Fruit fly (Drosophila melanogaster) whole organism: ENCODE data around the gene CG1738.

Experiments used
- CG8478 ChIP-seq: fragments of >200 bp; optimal IDR thresholded peaks from 2 replicates; lab custom pipeline; 2018; ENCODE audit warnings: inconsistent platforms
- Dll ChIP-seq: fragments of >200 bp; optimal IDR thresholded peaks from 2 replicates; lab custom pipeline; 2017
- EcR ChIP-seq, 2 experiments: fragments of >200 bp; optimal IDR thresholded peaks; 2 replicates each; lab custom pipeline; 2017; ENCODE audit warnings: missing biosample characterization in 2 of 2, missing genetic modification characterization in 2 of 2, missing genetic modification reagents in 2 of 2
- pan ChIP-seq: fragments of >200 bp; optimal IDR thresholded peaks from 2 replicates; lab custom pipeline; 2017
- psq ChIP-seq: fragments of >200 bp; optimal IDR thresholded peaks from 2 replicates; lab custom pipeline; 2017
- usp ChIP-seq: fragments of >200 bp; optimal IDR thresholded peaks from 2 replicates; lab custom pipeline; 2017; ENCODE audit warnings: missing biosample characterization, missing genetic modification characterization, mixed read lengths

The CG1738 gene

DNA sequence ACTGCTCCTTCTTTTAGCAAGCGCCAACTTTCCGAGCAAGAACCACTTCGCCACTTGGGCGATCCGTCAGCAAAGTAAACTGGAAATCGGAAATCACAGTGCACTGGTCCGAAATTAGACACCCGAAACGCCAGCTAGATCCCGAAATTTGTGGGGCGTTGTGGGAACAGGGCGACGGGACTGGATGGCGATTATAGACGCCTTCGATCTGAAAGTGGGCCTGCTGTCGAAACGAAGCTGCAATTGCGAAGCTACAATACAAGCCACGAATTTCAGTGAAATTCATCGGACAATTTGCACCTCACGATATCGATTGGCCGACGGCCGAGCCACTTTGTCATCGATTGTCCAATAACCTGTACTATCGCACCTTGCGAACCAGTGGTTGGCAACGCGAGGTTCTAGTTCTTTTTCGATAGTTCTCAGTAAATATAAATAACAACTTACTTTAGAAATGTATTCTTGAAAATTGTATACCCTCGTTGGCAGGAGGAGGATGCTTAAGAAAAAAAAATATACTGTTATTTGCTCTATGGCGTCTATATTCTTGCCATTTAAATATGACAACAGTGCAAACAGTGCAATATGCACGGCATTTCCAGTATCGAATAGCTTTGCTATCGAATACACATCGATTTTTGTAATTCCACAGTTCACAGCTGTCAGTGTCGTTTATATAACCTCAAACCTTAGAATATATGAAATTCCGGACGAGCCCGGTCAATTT, 19.1 kb downstream of the CG1738 start, which contains the start of the genes hop and Tim8:
TSS of gene hop (minus strand) at position 316 of the 727 bp plus-strand sequence.
TSS of gene Tim8 (plus strand) at position 663 of the 727 bp plus-strand sequence.
- no peak for TF ChIP-seq Dll
- no peak for TF ChIP-seq pan (lab: Kevin White, UChicago)
- no peak for TF ChIP-seq EcR (GFP tag; optimal IDR thresholded peaks at IDR 0.05; lab: Kevin White, UChicago)
- TF ChIP-seq CG8478 (lab: Kevin White, UChicago) = no peak
- TF ChIP-seq psq (lab: Kevin White, UChicago) = no peak
- TF ChIP-seq usp = no peak

DNA sequence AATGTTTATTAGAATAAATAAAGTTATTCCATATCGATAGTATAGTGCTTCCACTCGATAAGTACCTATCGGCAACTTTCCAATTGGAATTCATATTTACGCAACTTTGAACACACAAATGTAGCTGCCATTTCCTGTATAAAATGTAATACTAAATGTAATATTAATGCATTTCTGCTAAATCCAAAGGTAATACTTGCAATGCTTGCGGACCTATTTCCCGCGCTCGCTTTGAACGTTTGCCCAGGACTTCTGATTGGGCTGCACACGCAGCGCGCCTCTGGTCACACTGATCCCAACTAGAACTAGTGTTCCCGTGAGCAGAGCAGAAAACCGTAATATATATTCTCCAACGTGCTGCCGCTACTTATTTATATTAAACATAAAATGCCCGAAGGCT, 20.5 kb downstream of the CG1738 start, which contains the start of gene dlg1:
TSS of gene dlg1 (plus strand) at position 292 of the 400 bp plus-strand sequence.
- no peak for TF ChIP-seq psq (lab: Kevin White, UChicago)
- no peak for TF ChIP-seq Dll
- no peak for TF ChIP-seq usp
- no peak for TF ChIP-seq EcR (GFP tag; optimal IDR thresholded peaks at IDR 0.05; lab: Kevin White, UChicago)
- TF ChIP-seq CG8478 (lab: Kevin White, UChicago) = no peak
- no peak for TF ChIP-seq pan (lab: Kevin White, UChicago)

DNA sequence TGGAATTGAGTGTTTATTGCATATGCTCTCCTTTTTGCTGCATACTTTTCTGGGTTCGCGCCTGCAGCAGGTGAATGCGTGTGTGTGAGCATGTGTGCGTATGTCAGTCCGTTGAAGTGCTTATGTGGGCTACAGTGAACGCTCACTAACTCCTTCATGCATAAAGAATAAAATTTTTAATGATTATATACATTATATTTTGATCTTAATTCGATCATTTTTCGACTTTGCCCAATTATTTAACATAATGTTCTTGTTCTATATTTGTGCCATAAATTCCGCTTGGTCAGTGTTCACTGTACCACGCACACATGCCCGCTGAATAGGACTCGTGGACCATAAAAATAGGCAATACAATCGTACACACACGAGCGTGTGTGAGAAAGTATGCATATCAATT, 21.9 kb downstream of the CG1738 start:
- no peak for TF ChIP-seq pan (lab: Kevin White, UChicago)
- no peak for TF ChIP-seq Dll
- no peak for TF ChIP-seq EcR (GFP tag; optimal IDR thresholded peaks at IDR 0.05; lab: Kevin White, UChicago)
- no peak for TF ChIP-seq CG8478 (lab: Kevin White, UChicago)
- TF ChIP-seq usp = no peak
- TF ChIP-seq psq (lab: Kevin White, UChicago) = no peak

DNA sequence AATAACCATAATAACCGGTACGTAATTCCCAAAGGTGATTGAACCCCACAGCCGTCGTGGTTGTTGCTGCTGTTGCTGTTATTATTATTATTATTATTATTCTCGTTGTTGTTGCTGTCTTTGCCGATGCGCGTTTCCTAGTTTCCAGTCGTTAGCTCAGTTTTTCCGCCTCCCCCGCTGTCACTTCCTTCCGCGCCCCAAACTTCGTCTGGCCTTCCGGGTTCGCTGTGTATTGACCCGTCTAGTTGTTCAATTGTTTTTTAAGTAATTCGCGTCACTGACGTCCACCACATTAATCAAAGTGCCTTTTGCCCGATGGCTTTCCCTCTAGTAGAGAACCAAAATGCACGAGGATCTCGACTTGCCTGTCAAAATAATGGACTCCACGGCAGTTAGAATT, 22.8 kb downstream of the CG1738 start:
- no peak for TF ChIP-seq usp
- no peak for TF ChIP-seq Dll
- TF ChIP-seq EcR (GFP tag; optimal IDR thresholded peaks at IDR 0.05; lab: Kevin White, UChicago) = no peak
- TF ChIP-seq psq (lab: Kevin White, UChicago) = no peak

DNA sequence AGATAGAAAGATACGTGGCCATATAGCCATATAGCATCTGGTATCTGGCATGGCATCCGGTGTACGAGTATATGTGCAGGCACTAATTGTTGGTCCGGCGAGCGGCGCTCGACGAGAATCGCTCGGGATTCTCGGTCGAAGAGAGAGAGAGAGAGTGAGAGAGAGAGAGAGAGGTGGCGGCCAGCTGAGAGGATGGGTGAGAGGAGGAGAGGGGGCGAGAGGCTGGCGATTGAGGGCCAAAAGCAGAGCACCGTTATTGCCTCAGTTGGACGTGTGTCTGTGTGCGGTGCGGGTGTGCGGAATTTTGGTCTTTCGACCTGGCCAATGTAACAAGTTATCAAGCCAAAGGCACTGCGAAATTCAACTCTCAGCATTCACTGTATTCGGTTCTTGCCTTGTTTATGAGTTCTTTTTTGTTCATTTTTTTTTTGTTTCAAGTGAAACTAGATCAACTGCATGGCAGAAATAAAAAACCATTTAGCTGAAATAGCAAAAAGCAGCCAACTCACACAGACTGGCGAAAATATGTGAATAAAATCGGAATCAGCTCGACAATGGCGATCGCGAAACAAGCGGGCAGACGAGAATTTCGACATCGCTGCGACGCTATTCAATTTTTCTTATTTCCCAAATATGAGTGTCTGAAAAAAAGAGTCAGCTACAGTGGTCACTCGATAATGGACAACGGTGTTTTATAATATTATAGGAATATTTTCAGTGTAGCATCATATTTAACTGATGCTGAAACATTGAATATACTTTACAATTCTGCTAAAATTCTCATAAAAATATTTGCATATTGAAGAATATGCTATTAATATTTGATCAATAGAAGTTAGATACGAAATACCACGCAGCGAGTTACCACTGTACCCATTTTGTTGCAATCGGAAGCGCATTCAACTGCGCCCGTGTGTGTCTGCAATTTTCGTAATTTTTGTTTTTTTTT, 24.2 kb downstream of the CG1738 start:
- TF ChIP-seq pan (lab: Kevin White, UChicago) = no peak
- TF ChIP-seq Dll = peak; percentile 69
- TF ChIP-seq usp = no peak

DNA sequence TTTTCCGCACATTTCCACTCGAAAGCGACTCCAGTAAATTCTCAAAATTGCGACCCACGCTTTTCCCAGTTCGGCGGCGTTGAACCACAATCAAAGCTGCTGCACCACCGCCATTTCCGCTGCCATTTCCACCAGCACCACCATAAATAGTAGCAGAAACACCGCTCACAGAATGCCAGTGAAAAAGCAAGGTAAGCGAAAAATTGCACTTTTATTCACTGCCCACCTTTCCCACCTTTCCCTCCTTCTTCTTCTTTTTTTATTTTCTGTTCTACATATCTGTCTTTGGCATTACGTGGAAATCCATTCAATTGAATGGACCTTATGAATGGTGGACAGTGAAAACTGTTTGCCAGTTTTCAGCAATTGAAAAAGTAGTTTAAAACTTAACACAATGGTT, 25.5 kb downstream of the CG1738 start:
- no peak for TF ChIP-seq psq (lab: Kevin White, UChicago)
- no peak for TF ChIP-seq pan (lab: Kevin White, UChicago)

DNA sequence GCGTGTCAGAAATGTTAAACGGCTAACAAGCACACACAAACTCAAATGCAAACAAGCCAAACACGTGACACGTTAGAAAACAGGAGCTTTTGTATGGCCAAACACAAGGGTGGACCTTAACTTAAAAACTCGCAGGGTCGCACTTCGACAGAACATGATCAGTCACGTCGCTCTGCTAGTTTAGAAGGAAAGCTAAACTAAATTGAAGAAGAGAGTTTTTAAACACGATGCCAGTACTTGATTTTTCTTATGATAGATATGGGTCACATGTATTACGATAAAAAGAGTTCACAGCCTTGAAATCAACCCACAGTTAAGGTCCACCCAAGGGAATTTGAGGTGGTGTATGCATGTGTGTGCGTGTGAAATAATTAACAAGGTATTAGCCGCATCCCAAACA, 29.5 kb downstream of the CG1738 start:
- TF ChIP-seq usp (no peak), CG8478 (lab: Kevin White, UChicago) (no peak), Dll (no peak), psq (lab: Kevin White, UChicago) (no peak), pan (lab: Kevin White, UChicago) (no peak), EcR (GFP tag; optimal IDR thresholded peaks at IDR 0.05; lab: Kevin White, UChicago) (no peak)

DNA sequence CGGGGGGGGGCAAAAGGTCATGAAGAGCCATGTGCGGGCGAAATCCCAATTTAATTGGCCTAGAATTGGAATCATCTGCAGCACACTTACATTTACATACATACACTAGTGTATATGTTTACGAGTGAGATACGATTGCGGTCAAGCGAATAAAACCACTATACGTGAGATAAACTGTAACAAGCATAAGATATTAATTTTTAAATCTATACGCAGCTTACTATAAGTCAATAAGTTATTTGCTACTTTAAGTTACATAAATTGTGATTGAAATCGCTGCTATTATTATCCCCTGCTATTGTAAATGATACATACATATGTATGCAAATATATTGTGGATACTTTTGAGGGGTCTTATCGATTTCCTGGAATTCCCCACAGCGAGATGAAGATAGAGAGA, 30.3 kb downstream of the CG1738 start:
- TF ChIP-seq psq (lab: Kevin White, UChicago) = no peak
- no peak for TF ChIP-seq EcR (GFP tag; optimal IDR thresholded peaks at IDR 0.05; lab: Kevin White, UChicago)
- no peak for TF ChIP-seq Dll
- TF ChIP-seq CG8478 (lab: Kevin White, UChicago) = no peak
- TF ChIP-seq usp = no peak
- TF ChIP-seq pan (lab: Kevin White, UChicago) = no peak

DNA sequence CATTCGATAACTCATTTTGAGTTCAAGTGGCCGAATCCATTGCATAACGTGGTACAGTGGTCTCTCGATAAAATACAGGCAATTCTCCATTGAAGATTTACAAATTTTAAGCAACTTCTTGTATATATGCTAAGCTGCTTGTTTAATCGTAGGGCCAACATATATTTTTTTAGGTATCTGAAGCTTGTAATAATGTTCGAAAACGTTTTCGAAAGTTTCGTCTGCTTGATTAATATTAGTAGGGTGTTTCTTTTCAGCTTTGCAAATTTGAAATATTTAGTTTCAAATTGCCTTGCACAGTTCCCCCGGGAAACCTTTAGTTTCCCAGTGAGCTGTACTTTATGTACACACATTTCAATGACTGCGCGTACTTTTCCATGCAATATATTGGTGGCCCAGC, 30.9 kb downstream of the CG1738 start:
- TF ChIP-seq usp = no peak
- no peak for TF ChIP-seq pan (lab: Kevin White, UChicago)
- no peak for TF ChIP-seq psq (lab: Kevin White, UChicago)
- TF ChIP-seq EcR (GFP tag; optimal IDR thresholded peaks at IDR 0.05; lab: Kevin White, UChicago) = no peak
- TF ChIP-seq Dll = no peak
- no peak for TF ChIP-seq CG8478 (lab: Kevin White, UChicago)

DNA sequence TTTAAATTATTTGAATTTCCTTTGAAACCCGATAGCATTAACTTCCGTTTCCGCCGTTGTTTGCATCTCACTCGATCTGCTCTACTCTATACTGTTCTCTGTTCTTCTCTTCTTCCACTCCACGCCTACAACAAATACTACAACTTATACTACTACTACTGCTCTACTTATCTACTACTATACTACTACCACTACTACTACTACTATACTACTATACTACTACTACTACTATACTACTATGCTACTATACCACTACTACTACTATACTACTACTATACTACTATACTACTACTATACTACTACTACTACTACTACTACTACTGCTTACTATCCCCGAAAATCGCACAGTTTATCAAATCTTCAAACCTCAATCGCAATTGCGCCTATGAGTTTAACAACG, 33.7 kb downstream of the CG1738 start:
- TF ChIP-seq usp (no peak), pan (lab: Kevin White, UChicago) (no peak), EcR (GFP tag; optimal IDR thresholded peaks at IDR 0.05; lab: Kevin White, UChicago) (no peak)

DNA sequence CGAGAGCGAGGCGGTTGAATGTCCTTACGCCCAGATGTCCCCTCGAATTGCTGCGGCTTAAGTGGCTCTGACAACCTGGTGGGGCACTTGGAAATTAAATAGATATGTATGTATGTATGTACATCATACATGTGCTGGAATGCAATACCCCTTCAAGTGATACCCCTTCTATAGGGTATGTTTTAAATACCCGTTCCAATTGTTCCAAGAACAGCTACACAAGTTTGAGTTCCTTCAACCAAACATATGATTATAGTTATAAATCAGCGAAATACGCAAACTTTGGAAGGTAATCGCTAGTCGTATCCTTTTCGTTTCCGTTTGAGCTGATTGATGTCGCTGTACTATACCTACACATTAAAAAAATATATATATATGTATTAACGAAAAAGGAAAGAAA, 34.7 kb downstream of the CG1738 start:
- TF ChIP-seq usp (no peak), pan (lab: Kevin White, UChicago) (no peak), psq (lab: Kevin White, UChicago) (no peak), EcR (GFP tag; optimal IDR thresholded peaks at IDR 0.05; lab: Kevin White, UChicago) (no peak), CG8478 (lab: Kevin White, UChicago) (no peak), Dll (no peak)

DNA sequence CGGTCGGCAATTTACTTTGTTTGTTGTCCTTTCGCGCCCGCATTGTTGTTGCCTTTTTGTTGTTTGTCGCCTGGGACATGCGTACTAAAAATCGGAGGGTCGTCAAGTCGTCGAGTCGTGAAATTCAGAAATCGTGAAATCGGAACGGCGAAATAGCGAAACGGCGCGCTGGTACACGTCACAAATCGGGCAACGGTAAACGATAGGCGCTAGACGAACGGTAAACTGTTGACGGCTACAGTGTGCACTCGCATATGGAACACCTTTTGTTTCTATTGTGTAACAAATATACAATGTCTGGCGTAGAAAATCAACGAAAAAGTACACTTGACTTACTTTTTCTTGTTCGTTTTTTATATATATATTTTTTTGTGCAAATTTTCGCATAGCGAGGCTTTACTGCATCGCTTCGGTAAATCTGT, 35.2 kb downstream of the CG1738 start:
- no peak for TF ChIP-seq psq (lab: Kevin White, UChicago)
- TF ChIP-seq EcR (GFP tag; optimal IDR thresholded peaks at IDR 0.05; lab: Kevin White, UChicago) = no peak
- no peak for TF ChIP-seq pan (lab: Kevin White, UChicago)
- no peak for TF ChIP-seq CG8478 (lab: Kevin White, UChicago)
- no peak for TF ChIP-seq usp
- TF ChIP-seq Dll = no peak
